Fruit fly (Drosophila melanogaster) S2 (cell line): ENCODE data around the gene CG13807.

ENCODE experiments used
- CG8478 ChIP-seq: fragments of >200 bp; optimal IDR thresholded peaks from 2 replicates; lab custom pipeline; 2018
- CTCF ChIP-seq, 2 experiments: fragments of >200 bp; optimal IDR thresholded peaks; 2 replicates each; lab custom pipeline; 2018

dm6 chr3L:2257412-2257862, 5.3 kb upstream of the CG13807 start, which contains the start of the genes CG1275 and Elp5:
- TF ChIP-seq CG8478 (no peak), CTCF (optimal IDR thresholded peaks at IDR 0.05; lab: Kevin White, UChicago) (no peak)
